Fruit fly (Drosophila melanogaster): Measurements from ENCODE around the gene CG15059.

The CG15059 gene

dm6 chrX:18294031-18294430 lies 34.7 kb upstream of the CG15059 start (continued):
- TF ChIP-seq Side (GFP tag; optimal IDR thresholded peaks at IDR 0.05) (peak; percentile 59), CG6689 (GFP tag; IDR thresholded peaks at IDR 0.05) (peak; percentile 74), dmrt99B (tag; optimal IDR thresholded peaks at IDR 0.05) (peak; percentile 84), Ets97D (GFP tag; optimal IDR thresholded peaks at IDR 0.05) (peak; percentile 17), CG18599 (GFP tag; optimal IDR thresholded peaks at IDR 0.05) (peak; percentile 80), zfh2 (GFP tag; optimal IDR thresholded peaks at IDR 0.05) (peak; percentile 59), B-H1 (GFP tag; IDR thresholded peaks at IDR 0.05) (peak; percentile 61; the same call in 2 of the 3 replicates), lilli (GFP tag; optimal IDR thresholded peaks at IDR 0.05) (peak; percentile 73), CG18619 (GFP tag; optimal IDR thresholded peaks at IDR 0.05) (peak; percentile 53), E2f1 (GFP tag; IDR thresholded peaks at IDR 0.05) (peak; percentile 77), Trl (optimal IDR thresholded peaks at IDR 0.05) (no peak), Trl (GFP tag; optimal IDR thresholded peaks at IDR 0.05) (peak; percentile 47), CG11504 (tag; optimal IDR thresholded peaks at IDR 0.05) (peak; percentile 83), mld (GFP tag; IDR thresholded peaks at IDR 0.05; ENCODE audit: partially characterized antibody) (no peak), br (optimal IDR thresholded peaks at IDR 0.05) (no peak), Eip74EF (GFP tag; optimal IDR thresholded peaks at IDR 0.05) (peak in 1 of 2 experiments; percentile 48), CG15269 (tag; optimal IDR thresholded peaks at IDR 0.05) (peak; percentile 83), lbe (GFP tag; optimal IDR thresholded peaks at IDR 0.05) (peak; percentile 77), gfzf (GFP tag; optimal IDR thresholded peaks at IDR 0.05) (no peak), da (GFP tag; optimal IDR thresholded peaks at IDR 0.05) (no peak), Rfx (GFP tag; IDR thresholded peaks at IDR 0.05) (peak; percentile 93), CG13775 (GFP tag; optimal IDR thresholded peaks at IDR 0.05) (peak; percentile 34), gro (GFP tag; optimal IDR thresholded peaks at IDR 0.05) (peak; percentile 77), tx (GFP tag; optimal IDR thresholded peaks at IDR 0.05) (peak; percentile 42), en (GFP tag; optimal IDR thresholded peaks at IDR 0.05) (peak; percentile 19), salm (tag; optimal IDR thresholded peaks at IDR 0.05) (peak; percentile 40), ken (GFP tag; IDR thresholded peaks at IDR 0.05) (peak; percentile 80), CG10543 (GFP tag; optimal IDR thresholded peaks at IDR 0.05) (no peak), CG1529 (GFP tag; optimal IDR thresholded peaks at IDR 0.05) (peak; percentile 31), CG1602 (GFP tag; optimal IDR thresholded peaks at IDR 0.05) (peak; percentile 27), ci (GFP tag; IDR thresholded peaks at IDR 0.05) (peak; percentile 87), vnd (GFP tag; IDR thresholded peaks at IDR 0.05; ENCODE audit: partially characterized antibody) (no peak), Sin3A (optimal IDR thresholded peaks at IDR 0.05) (no peak), CG32532 (GFP tag; IDR thresholded peaks at IDR 0.05) (peak; percentile 83), Mad (GFP tag; optimal IDR thresholded peaks at IDR 0.05) (peak; percentile 51), CG7556 (GFP tag; optimal IDR thresholded peaks at IDR 0.05) (peak; percentile 63), pan (optimal IDR thresholded peaks at IDR 0.05) (no peak), pan (GFP tag; optimal IDR thresholded peaks at IDR 0.05 in 1 of 2, IDR thresholded peaks at IDR 0.05 in 1 of 2) (peak in 1 of 2 experiments; percentile 85), CG13296 (GFP tag; optimal IDR thresholded peaks at IDR 0.05) (peak; percentile 68), NFAT (GFP tag; IDR thresholded peaks at IDR 0.05) (peak; percentile 75), chm (GFP tag; IDR thresholded peaks at IDR 0.05) (peak; percentile 70), Gsc (GFP tag; IDR thresholded peaks at IDR 0.05) (0 out of 2 replicates have a peak, but pooled peaks have one; percentile 41), CG7928 (GFP tag; optimal IDR thresholded peaks at IDR 0.05) (no peak), pnt (GFP tag; optimal IDR thresholded peaks at IDR 0.05) (peak; percentile 23), CG3163 (GFP tag; optimal IDR thresholded peaks at IDR 0.05) (peak; percentile 23), crc (GFP tag; optimal IDR thresholded peaks at IDR 0.05) (peak; percentile 31), CG11456 (GFP tag; IDR thresholded peaks at IDR 0.05) (peak; percentile 84), CG6791 (GFP tag; IDR thresholded peaks at IDR 0.05; ENCODE audit: partially characterized antibody) (no peak), ara (GFP tag; IDR thresholded peaks at IDR 0.05) (peak; percentile 71), CG30431 (GFP tag; optimal IDR thresholded peaks at IDR 0.05) (peak; percentile 21), CG17361 (GFP tag; IDR thresholded peaks at IDR 0.05) (peak; percentile 72), Gug (GFP tag; IDR thresholded peaks at IDR 0.05) (peak; percentile 69), NfI (GFP tag; optimal IDR thresholded peaks at IDR 0.05) (peak; percentile 80)

Data from whole organism, embryonic.